Fruit fly (Drosophila melanogaster) whole organism, embryonic: ENCODE data around the gene CG33298.
A peak's percentile ranks its signal among the peaks of the same experiment; 100 is the strongest.

ENCODE experiments used
- B-H2 ChIP-seq: fragments of 200-800 bp; sonication (Bioruptor generic); optimal IDR thresholded peaks from 2 replicates; lab custom pipeline; 2018; ENCODE audit warnings: missing biosample characterization, mild to moderate bottlenecking, missing genetic modification characterization
- Blimp-1 ChIP-seq: fragments of 200-800 bp; sonication (Bioruptor generic); optimal IDR thresholded peaks from 3 replicates; lab custom pipeline; 2018; ENCODE audit warnings: missing biosample characterization, missing genetic modification characterization, mild to moderate bottlenecking, moderate library complexity, missing genetic modification reagents
- CG12659 ChIP-seq: fragments of 200-800 bp; sonication (Bioruptor generic); optimal IDR thresholded peaks from 3 replicates; lab custom pipeline; 2017; ENCODE audit warnings: mild to moderate bottlenecking, missing biosample characterization, missing genetic modification reagents, missing genetic modification characterization
- CG14667 ChIP-seq: fragments of 200-800 bp; sonication (Bioruptor generic); IDR thresholded peaks from 2 replicates; pipeline ENCODE4 v1.3.6; 2022; ENCODE audit warnings: missing biosample characterization, missing genetic modification characterization
- CG14965 ChIP-seq: fragments of 200-800 bp; sonication (Bioruptor generic); optimal IDR thresholded peaks from 2 replicates; lab custom pipeline; 2016; ENCODE audit warnings: missing biosample characterization, missing genetic modification characterization, borderline replicate concordance
- CG15696 ChIP-seq: fragments of 200-800 bp; sonication (Bioruptor generic); optimal IDR thresholded peaks from 2 replicates; lab custom pipeline; 2019; ENCODE audit warnings: missing biosample characterization, mild to moderate bottlenecking, missing genetic modification characterization, moderate library complexity
- CG17568 ChIP-seq: fragments of 200-800 bp; sonication (Bioruptor generic); optimal IDR thresholded peaks from 2 replicates; lab custom pipeline; 2018; ENCODE audit warnings: missing biosample characterization, mild to moderate bottlenecking, missing genetic modification characterization, moderate library complexity
- CG1792 ChIP-seq: fragments of 200-800 bp; sonication (Bioruptor generic); optimal IDR thresholded peaks from 2 replicates; lab custom pipeline; 2016; ENCODE audit warnings: missing biosample characterization, missing genetic modification characterization
- CG2120 ChIP-seq: fragments of 200-800 bp; sonication (Bioruptor generic); optimal IDR thresholded peaks from 3 replicates; lab custom pipeline; 2016; ENCODE audit warnings: missing biosample characterization, missing genetic modification characterization
- CG3163 ChIP-seq: fragments of 200-800 bp; sonication (Bioruptor generic); optimal IDR thresholded peaks from 3 replicates; lab custom pipeline; 2016; ENCODE audit warnings: missing biosample characterization, missing genetic modification characterization
- CG4617 ChIP-seq: fragments of 200-800 bp; sonication (Bioruptor generic); optimal IDR thresholded peaks from 3 replicates; lab custom pipeline; 2016; ENCODE audit warnings: missing biosample characterization, missing genetic modification characterization, borderline replicate concordance
- CG5953 ChIP-seq: fragments of 200-800 bp; sonication (Bioruptor generic); IDR thresholded peaks from 2 replicates; pipeline ENCODE4 v1.3.6; 2022; ENCODE audit warnings: missing biosample characterization, missing genetic modification characterization
- CG7271 ChIP-seq: fragments of 200-800 bp; sonication (Bioruptor generic); optimal IDR thresholded peaks from 2 replicates; lab custom pipeline; 2018; ENCODE audit warnings: missing biosample characterization, mild to moderate bottlenecking, missing genetic modification characterization, moderate library complexity
- CG8359 ChIP-seq: fragments of 200-800 bp; sonication (Bioruptor generic); optimal IDR thresholded peaks from 2 replicates; lab custom pipeline; 2017; ENCODE audit warnings: missing biosample characterization, mild to moderate bottlenecking, missing genetic modification characterization, borderline replicate concordance
- Chrac-16 ChIP-seq: fragments of 200-800 bp; sonication (Bioruptor generic); optimal IDR thresholded peaks from 3 replicates; lab custom pipeline; 2016; ENCODE audit warnings: missing biosample characterization, missing genetic modification characterization
- CoRest ChIP-seq: fragments of 200-800 bp; sonication (Bioruptor generic); optimal IDR thresholded peaks from 3 replicates; lab custom pipeline; 2018; ENCODE audit warnings: missing biosample characterization, mild to moderate bottlenecking, missing genetic modification characterization, moderate library complexity
- Dfd ChIP-seq, 2 experiments: fragments of >200 bp; optimal IDR thresholded peaks; 2 replicates each; lab custom pipeline; 2017; ENCODE audit warnings: missing biosample characterization in 2 of 2, missing genetic modification characterization in 2 of 2
- H15 ChIP-seq: fragments of 200-800 bp; sonication (Bioruptor generic); IDR thresholded peaks from 3 replicates; pipeline ENCODE4 v1.3.6; 2022; ENCODE audit warnings: missing biosample characterization, missing genetic modification characterization
- H2.0 ChIP-seq: fragments of 200-800 bp; sonication (Bioruptor generic); IDR thresholded peaks from 2 replicates; pipeline ENCODE4 v1.3.6; 2022; ENCODE audit warnings: missing biosample characterization, missing genetic modification characterization
- Hmr ChIP-seq: fragments of 200-800 bp; sonication (Bioruptor generic); optimal IDR thresholded peaks from 3 replicates; lab custom pipeline; 2017; ENCODE audit warnings: mild to moderate bottlenecking, missing biosample characterization, missing genetic modification reagents, missing genetic modification characterization
- Sry-β ChIP-seq: fragments of 200-800 bp; sonication (Bioruptor generic); optimal IDR thresholded peaks from 2 replicates; lab custom pipeline; 2018; ENCODE audit warnings: missing biosample characterization, mild to moderate bottlenecking, missing genetic modification characterization, moderate library complexity
- al ChIP-seq: fragments of 200-800 bp; sonication (Bioruptor generic); IDR thresholded peaks from 2 replicates; pipeline ENCODE4 v1.3.6; 2022; ENCODE audit warnings: missing biosample characterization, missing genetic modification characterization
- amos ChIP-seq: fragments of 200-800 bp; sonication (Bioruptor generic); IDR thresholded peaks from 2 replicates; pipeline ENCODE4 v1.3.6; 2022; ENCODE audit warnings: missing biosample characterization, missing genetic modification characterization; ENCODE audit not compliant: partially characterized antibody
- ash1 ChIP-seq: fragments of 200-800 bp; sonication (Bioruptor generic); optimal IDR thresholded peaks from 2 replicates; lab custom pipeline; 2018; ENCODE audit warnings: missing biosample characterization, mild to moderate bottlenecking, missing genetic modification characterization
- ato ChIP-seq: fragments of 200-800 bp; sonication (Bioruptor generic); IDR thresholded peaks from 2 replicates; pipeline ENCODE4 v1.3.6; 2022; ENCODE audit warnings: missing biosample characterization, missing genetic modification characterization; ENCODE audit not compliant: partially characterized antibody
- az2 ChIP-seq: fragments of 200-800 bp; sonication (Bioruptor generic); optimal IDR thresholded peaks from 3 replicates; lab custom pipeline; 2016; ENCODE audit warnings: missing biosample characterization, missing genetic modification characterization
- bbx ChIP-seq: fragments of 200-800 bp; sonication (Bioruptor generic); IDR thresholded peaks from 2 replicates; pipeline ENCODE4 v1.3.6; 2022; ENCODE audit warnings: missing biosample characterization, missing genetic modification characterization; ENCODE audit not compliant: partially characterized antibody
- bigmax ChIP-seq: fragments of 200-800 bp; sonication (Bioruptor generic); optimal IDR thresholded peaks from 2 replicates; lab custom pipeline; 2018; ENCODE audit warnings: missing biosample characterization, mild to moderate bottlenecking, missing genetic modification characterization
- ci ChIP-seq: fragments of 200-800 bp; sonication (Bioruptor generic); IDR thresholded peaks from 3 replicates; pipeline ENCODE4 v1.3.6; 2022; ENCODE audit warnings: missing biosample characterization, missing genetic modification characterization
- dmrt11E ChIP-seq: fragments of 200-800 bp; sonication (Bioruptor generic); optimal IDR thresholded peaks from 3 replicates; lab custom pipeline; 2018; ENCODE audit warnings: missing biosample characterization, mild to moderate bottlenecking, missing genetic modification characterization, moderate library complexity
- eyg ChIP-seq: fragments of 200-800 bp; sonication (Bioruptor generic); optimal IDR thresholded peaks from 3 replicates; lab custom pipeline; 2016; ENCODE audit warnings: missing biosample characterization, missing genetic modification characterization
- fu2 ChIP-seq: fragments of 200-800 bp; sonication (Bioruptor generic); optimal IDR thresholded peaks from 2 replicates; lab custom pipeline; 2016; ENCODE audit warnings: missing biosample characterization, missing genetic modification characterization
- gcm ChIP-seq: fragments of 200-800 bp; sonication (Bioruptor generic); optimal IDR thresholded peaks from 2 replicates; lab custom pipeline; 2019; ENCODE audit warnings: missing biosample characterization, mild to moderate bottlenecking, missing genetic modification characterization, moderate library complexity
- gfzf ChIP-seq: fragments of 200-800 bp; sonication (Bioruptor generic); optimal IDR thresholded peaks from 2 replicates; lab custom pipeline; 2016; ENCODE audit warnings: missing biosample characterization, mild to moderate bottlenecking, missing genetic modification characterization, moderate library complexity
- hb ChIP-seq: fragments of 200-800 bp; sonication (Bioruptor generic); IDR thresholded peaks from 3 replicates; pipeline ENCODE4 v1.3.6; 2022; ENCODE audit warnings: missing biosample characterization, missing genetic modification characterization; ENCODE audit not compliant: partially characterized antibody
- jumu ChIP-seq: fragments of 200-800 bp; sonication (Bioruptor generic); optimal IDR thresholded peaks from 3 replicates; lab custom pipeline; 2016; ENCODE audit warnings: missing biosample characterization, missing genetic modification characterization
- nau ChIP-seq: fragments of 200-800 bp; sonication (Bioruptor generic); optimal IDR thresholded peaks from 3 replicates; lab custom pipeline; 2017; ENCODE audit warnings: missing biosample characterization, mild to moderate bottlenecking, missing genetic modification characterization, missing genetic modification reagents
- nom ChIP-seq: fragments of 200-800 bp; sonication (Bioruptor generic); optimal IDR thresholded peaks from 2 replicates; lab custom pipeline; 2017; ENCODE audit warnings: missing biosample characterization, missing genetic modification characterization, mild to moderate bottlenecking, moderate library complexity, missing genetic modification reagents
- org-1 ChIP-seq: fragments of 200-800 bp; sonication (Bioruptor generic); optimal IDR thresholded peaks from 2 replicates; lab custom pipeline; 2017; ENCODE audit warnings: missing biosample characterization, missing genetic modification characterization
- prd ChIP-seq, 3 experiments: fragments of >200 bp in 2 of 3; fragments of 200-800 bp in 1 of 3; sonication (Bioruptor generic) in 1 of 3; optimal IDR thresholded peaks in 2 of 3; IDR thresholded peaks in 1 of 3; 2 replicates in 2 of 3; 3 replicates in 1 of 3; pipeline versions ENCODE4 v1.3.6 to Lab custom; 2017 to 2022; ENCODE audit warnings: missing biosample characterization in 1 of 3, missing genetic modification characterization in 1 of 3
- pum ChIP-seq: fragments of 200-800 bp; sonication (Bioruptor generic); optimal IDR thresholded peaks from 2 replicates; lab custom pipeline; 2016; ENCODE audit warnings: missing biosample characterization, missing genetic modification characterization
- sens ChIP-seq: fragments of 200-800 bp; sonication (Bioruptor generic); peaks from one replicate; lab custom pipeline; 2016; ENCODE audit warnings: missing biosample characterization, missing genetic modification characterization
- sens-2 ChIP-seq: fragments of 200-800 bp; sonication (Bioruptor generic); IDR thresholded peaks from 2 replicates; pipeline ENCODE4 v1.3.6; 2022; ENCODE audit warnings: missing biosample characterization, missing genetic modification characterization
- slp2 ChIP-seq: fragments of 200-800 bp; sonication (Bioruptor generic); optimal IDR thresholded peaks from 2 replicates; lab custom pipeline; 2016; ENCODE audit warnings: missing biosample characterization, missing genetic modification characterization
- wor ChIP-seq: fragments of 200-800 bp; sonication (Bioruptor generic); IDR thresholded peaks from 2 replicates; pipeline ENCODE4 v1.3.6; 2022; ENCODE audit warnings: missing biosample characterization, missing genetic modification characterization
- zen2 ChIP-seq: fragments of 200-800 bp; sonication (Bioruptor generic); IDR thresholded peaks from 3 replicates; pipeline ENCODE4 v1.3.6; 2022; ENCODE audit warnings: missing biosample characterization, missing genetic modification characterization; ENCODE audit not compliant: partially characterized antibody

Gene CG33298

DNA sequence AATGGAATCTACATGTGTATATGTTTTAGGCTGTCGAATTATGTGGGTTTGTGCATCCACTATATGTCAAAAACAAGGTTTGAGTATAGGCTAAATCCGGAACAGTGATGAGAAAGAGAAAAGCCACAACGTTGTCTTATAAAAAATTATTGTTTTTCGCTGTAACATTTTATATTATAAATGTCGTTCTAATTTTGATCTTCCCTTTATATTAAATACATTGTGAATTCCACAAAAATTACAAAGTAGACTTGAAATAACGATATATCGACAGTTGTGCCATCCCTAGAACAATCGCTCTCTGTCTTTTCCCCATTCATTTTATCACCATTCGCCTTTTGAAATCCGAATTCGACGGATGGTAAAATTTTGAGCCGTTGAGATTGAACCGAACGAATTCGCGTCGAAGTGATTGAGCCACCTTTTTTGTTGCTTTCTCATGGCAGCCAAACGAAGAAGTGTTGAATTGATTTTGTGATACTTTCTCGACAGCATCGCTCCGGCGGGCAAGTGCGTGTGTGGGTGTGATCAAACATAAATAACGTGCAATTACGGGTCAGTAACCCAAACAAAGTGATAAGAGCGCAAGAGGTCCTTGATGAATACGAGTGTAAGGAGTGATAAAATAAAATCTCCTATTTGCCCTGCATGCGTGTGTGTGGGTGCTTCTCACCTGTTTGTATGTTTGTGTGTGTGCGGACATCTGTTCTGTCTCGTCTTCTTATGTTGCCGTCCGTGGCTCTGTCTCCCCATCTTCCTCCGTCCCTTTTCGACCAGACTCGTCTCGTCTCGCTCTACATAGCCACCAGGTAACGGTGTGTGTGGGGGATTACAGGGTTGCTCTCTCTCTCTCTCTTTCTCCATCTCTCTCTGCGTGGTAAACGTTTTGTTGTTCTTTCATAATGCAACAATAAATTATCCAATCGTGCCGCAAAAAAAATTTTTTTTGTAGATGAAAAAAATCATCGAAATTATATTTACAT is 25.9 kb downstream of the CG33298 start, which contains the start of gene Oatp30B (continued):
- TF ChIP-seq B-H2 = peak; percentile 97
- TF ChIP-seq nom (GFP tag; lab: Kevin White, UChicago) = peak; percentile 72
- peak; percentile 97 for TF ChIP-seq Hmr
- TF ChIP-seq CG3163 = peak; percentile 83
- peak; percentile 92 for TF ChIP-seq eyg
- TF ChIP-seq CG14667 (GFP tag; lab: Robert Waterston, UW) = peak; percentile 96
- peak; percentile 93 for TF ChIP-seq slp2 (GFP tag; lab: Kevin White, UChicago)
- TF ChIP-seq gcm (GFP tag; lab: Kevin White, UChicago) = peak; percentile 96
- peak; percentile 42 for TF ChIP-seq bigmax
- peak; percentile 93 for TF ChIP-seq jumu (GFP tag; lab: Kevin White, UChicago)
- peak; percentile 51 for TF ChIP-seq gfzf
- peak; percentile 95 for TF ChIP-seq CG7271 (tag; lab: Kevin White, UChicago)
- peak; percentile 97 for TF ChIP-seq H15 (GFP tag; lab: Robert Waterston, UW)
- peak; percentile 97 for TF ChIP-seq CoRest (tag; lab: Kevin White, UChicago)
- peak; percentile 99 for TF ChIP-seq sens
- peak; percentile 89 for TF ChIP-seq CG1792 (GFP tag; lab: Kevin White, UChicago)
- TF ChIP-seq zen2 (GFP tag; lab: Robert Waterston, UW) = peak; percentile 99; the same call in 2 of the 3 replicates
- peak; percentile 96 for TF ChIP-seq sens-2 (GFP tag; lab: Robert Waterston, UW)
- TF ChIP-seq wor (GFP tag; lab: Robert Waterston, UW) = peak; percentile 94
- peak; percentile 96 for TF ChIP-seq pum (GFP tag; lab: Kevin White, UChicago)
- TF ChIP-seq ash1 = peak; percentile 79
- TF ChIP-seq CG15696 (tag; lab: Kevin White, UChicago) = peak; percentile 99
- TF ChIP-seq Sry-β (GFP tag; lab: Kevin White, UChicago) = peak; percentile 89
- peak; percentile 77 for TF ChIP-seq nau (GFP tag; lab: Kevin White, UChicago)
- no peak for TF ChIP-seq prd (optimal IDR thresholded peaks at IDR 0.05; lab: Kevin White, UChicago)
- peak; percentile 99 for TF ChIP-seq prd (GFP tag; IDR thresholded peaks at IDR 0.05; lab: Robert Waterston, UW)
- peak; percentile 96 for TF ChIP-seq al (GFP tag; lab: Robert Waterston, UW)
- TF ChIP-seq CG14965 (GFP tag; lab: Kevin White, UChicago) = peak; percentile 64
- TF ChIP-seq az2 (GFP tag; lab: Kevin White, UChicago) = peak; percentile 97
- peak; percentile 99 for TF ChIP-seq CG2120 (GFP tag; lab: Kevin White, UChicago)
- peak; percentile 92 for TF ChIP-seq CG4617
- TF ChIP-seq org-1 (GFP tag; lab: Kevin White, UChicago) = peak; percentile 82
- peak; percentile 97 for TF ChIP-seq Chrac-16 (GFP tag; lab: Kevin White, UChicago)
- peak; percentile 96 for TF ChIP-seq amos (GFP tag; lab: Robert Waterston, UW)
- TF ChIP-seq CG17568 (GFP tag; lab: Kevin White, UChicago) = peak; percentile 93
- peak; percentile 97 for TF ChIP-seq bbx (GFP tag; lab: Robert Waterston, UW)
- peak; percentile 78 for TF ChIP-seq CG8359
- TF ChIP-seq ato (GFP tag; lab: Robert Waterston, UW) = peak; percentile 83
- peak; percentile 97 for TF ChIP-seq CG12659 (GFP tag; lab: Kevin White, UChicago)
- TF ChIP-seq hb (GFP tag; lab: Robert Waterston, UW) = peak; percentile 91; the same call in 2 of the 3 replicates
- TF ChIP-seq H2.0 (GFP tag; lab: Robert Waterston, UW) = peak; percentile 97
- peak; percentile 97 for TF ChIP-seq CG5953
- peak; percentile 97 for TF ChIP-seq dmrt11E (tag; lab: Kevin White, UChicago)
- peak; percentile 98 for TF ChIP-seq ci
- TF ChIP-seq Dfd (GFP tag; optimal IDR thresholded peaks at IDR 0.05; lab: Kevin White, UChicago) = no peak
- peak; percentile 95 for TF ChIP-seq Blimp-1 (GFP tag; lab: Kevin White, UChicago)
- peak; percentile 94 for TF ChIP-seq fu2 (GFP tag; lab: Kevin White, UChicago)
